Worm (Caenorhabditis elegans) whole organism, young adult: ENCODE data around the gene C03G6.6.

Source experiments
- B0035.1 ChIP-seq: sonication (generic microtip); optimal IDR thresholded peaks from 2 replicates; lab custom pipeline; 2016; ENCODE audit warnings: missing genetic modification characterization, mild to moderate bottlenecking, missing compliant biosample characterization, missing genotype, missing genetic modification reagents
- B0261.1 ChIP-seq: sonication (generic microtip); optimal IDR thresholded peaks from 2 replicates; lab custom pipeline; 2016; ENCODE audit warnings: mild to moderate bottlenecking, missing genetic modification characterization, moderate library complexity, missing compliant biosample characterization
- F37B4.10 ChIP-seq: fragments of 200-800 bp; sonication (Bioruptor generic); IDR thresholded peaks from 2 replicates; pipeline ENCODE4 v1.3.6; 2022; ENCODE audit warnings: missing genetic modification characterization, missing compliant biosample characterization
- F57A8.1 ChIP-seq: fragments of 200-800 bp; sonication (Bioruptor generic); optimal IDR thresholded peaks from 2 replicates; lab custom pipeline; 2018; ENCODE audit warnings: mild to moderate bottlenecking, missing genetic modification characterization, moderate library complexity, missing compliant biosample characterization
- F57C9.4 ChIP-seq: sonication (generic microtip); optimal IDR thresholded peaks from 2 replicates; lab custom pipeline; 2017; ENCODE audit warnings: mild to moderate bottlenecking, missing genetic modification characterization, missing compliant biosample characterization
- T07F8.4 ChIP-seq: sonication (generic microtip); optimal IDR thresholded peaks from 2 replicates; lab custom pipeline; 2016; ENCODE audit warnings: mild to moderate bottlenecking, missing genetic modification characterization, moderate library complexity, missing compliant biosample characterization
- Y53F4B.3 ChIP-seq: fragments of 200-800 bp; sonication (Bioruptor generic); IDR thresholded peaks from 2 replicates; pipeline ENCODE4 v1.3.6; 2022; ENCODE audit warnings: missing genetic modification reagents, missing genetic modification characterization, missing compliant biosample characterization
- Y53G8AR.9 ChIP-seq: fragments of 200-800 bp; sonication (Bioruptor generic); conservative IDR thresholded peaks from 2 replicates; pipeline ENCODE4 v1.3.6; 2022; ENCODE audit warnings: missing genetic modification reagents, missing genetic modification characterization, missing compliant biosample characterization
- attf-5 ChIP-seq: fragments of 200-800 bp; sonication (Bioruptor generic); optimal IDR thresholded peaks from 2 replicates; lab custom pipeline; 2018; ENCODE audit warnings: mild to moderate bottlenecking, missing genetic modification characterization, missing compliant biosample characterization
- attf-6 ChIP-seq: fragments of 200-800 bp; sonication (Bioruptor generic); IDR thresholded peaks from 2 replicates; pipeline ENCODE4 v1.3.6; 2022; ENCODE audit warnings: missing genetic modification reagents, missing genetic modification characterization, missing compliant biosample characterization
- ceh-58 ChIP-seq: fragments of 200-800 bp; sonication (Bioruptor generic); IDR thresholded peaks from 2 replicates; pipeline ENCODE4 v1.3.6; 2022; ENCODE audit warnings: missing genetic modification characterization, missing compliant biosample characterization
- efl-1 ChIP-seq: fragments of 150-350 bp; optimal IDR thresholded peaks from 2 replicates; lab custom pipeline; 2014; ENCODE audit warnings: missing biosample characterization, missing genetic modification reagents, missing genetic modification characterization
- ekl-4 ChIP-seq: fragments of 200-800 bp; sonication (Bioruptor generic); IDR thresholded peaks from 2 replicates; pipeline ENCODE4 v1.3.6; 2022; ENCODE audit warnings: missing genetic modification reagents, missing genetic modification characterization, missing compliant biosample characterization
- hrde-1 ChIP-seq: sonication (generic microtip); optimal IDR thresholded peaks from 2 replicates; lab custom pipeline; 2016; ENCODE audit warnings: missing genetic modification characterization, mild to moderate bottlenecking, missing compliant biosample characterization, moderate library complexity, missing genotype, missing genetic modification reagents, borderline replicate concordance
- let-526 ChIP-seq: fragments of 200-800 bp; sonication (Bioruptor generic); IDR thresholded peaks from 2 replicates; pipeline ENCODE4 v1.3.6; 2022; ENCODE audit warnings: missing genetic modification reagents, missing genetic modification characterization, missing compliant biosample characterization
- let-607 ChIP-seq, 2 experiments: fragments of 200-800 bp in 1 of 2; sonication (Bioruptor generic) in 1 of 2; sonication (generic microtip) in 1 of 2; optimal IDR thresholded peaks; 2 replicates each; lab custom pipeline; 2016 to 2018; ENCODE audit warnings: mild to moderate bottlenecking in 2 of 2, missing compliant biosample characterization in 2 of 2, missing genetic modification characterization in 2 of 2, moderate library complexity in 2 of 2, missing genotype in 1 of 2
- madf-10 ChIP-seq: sonication (generic microtip); optimal IDR thresholded peaks from 2 replicates; lab custom pipeline; 2016; ENCODE audit warnings: mild to moderate bottlenecking, missing genetic modification characterization, missing compliant biosample characterization
- mcd-1 ChIP-seq: fragments of 200-800 bp; sonication (Bioruptor generic); IDR thresholded peaks from 2 replicates; pipeline ENCODE4 v1.3.6; 2022; ENCODE audit warnings: missing genetic modification reagents, missing genetic modification characterization, missing compliant biosample characterization
- mel-28 ChIP-seq: sonication (generic microtip); optimal IDR thresholded peaks from 2 replicates; lab custom pipeline; 2016; ENCODE audit warnings: borderline replicate concordance, mild to moderate bottlenecking, missing genetic modification characterization, missing compliant biosample characterization
- nfya-1 ChIP-seq: sonication (generic microtip); optimal IDR thresholded peaks from 2 replicates; lab custom pipeline; 2017; ENCODE audit warnings: antibody characterized with exemption, missing compliant biosample characterization, missing genetic modification characterization, borderline replicate concordance; ENCODE audit not compliant: insufficient read depth
- nhr-120 ChIP-seq: fragments of 200-800 bp; sonication (Bioruptor generic); IDR thresholded peaks from 2 replicates; pipeline ENCODE4 v1.3.6; 2022; ENCODE audit warnings: missing genetic modification characterization, missing compliant biosample characterization
- nhr-27 ChIP-seq: fragments of 200-800 bp; sonication (Bioruptor generic); optimal IDR thresholded peaks from 2 replicates; lab custom pipeline; 2018; ENCODE audit warnings: mild to moderate bottlenecking, missing genetic modification characterization, moderate library complexity, missing compliant biosample characterization
- nhr-80 ChIP-seq: sonication (generic microtip); optimal IDR thresholded peaks from 2 replicates; lab custom pipeline; 2016; ENCODE audit warnings: missing genetic modification characterization, missing compliant biosample characterization
- pbrm-1 ChIP-seq: fragments of 200-800 bp; sonication (Bioruptor generic); IDR thresholded peaks from 2 replicates; pipeline ENCODE4 v1.3.6; 2022; ENCODE audit warnings: missing genetic modification reagents, missing genetic modification characterization, missing compliant biosample characterization
- rcor-1 ChIP-seq: fragments of 200-800 bp; sonication (Bioruptor generic); IDR thresholded peaks from 2 replicates; pipeline ENCODE4 v1.3.6; 2022; ENCODE audit warnings: missing genetic modification reagents, missing genetic modification characterization, missing compliant biosample characterization
- snpc-1.3 ChIP-seq: sonication (generic microtip); optimal IDR thresholded peaks from 2 replicates; lab custom pipeline; 2017; ENCODE audit warnings: missing genetic modification characterization, mild to moderate bottlenecking, missing compliant biosample characterization, antibody characterized with exemption, moderate library complexity, missing genotype, missing genetic modification reagents; ENCODE audit not compliant: insufficient read depth
- snpc-4 ChIP-seq, 5 experiments: fragments of 150-350 bp in 1 of 5; sonication (generic microtip) in 4 of 5; optimal IDR thresholded peaks; 2 replicates each; lab custom pipeline; 2014 to 2018; ENCODE audit warnings: missing genetic modification characterization in 5 of 5, missing biosample characterization in 3 of 5, antibody characterized with exemption in 2 of 5, mild to moderate bottlenecking in 2 of 5, missing compliant biosample characterization in 2 of 5, missing genotype in 2 of 5, moderate library complexity in 2 of 5, missing genetic modification reagents in 1 of 5
- somi-1 ChIP-seq: fragments of 200-800 bp; sonication (Bioruptor generic); optimal IDR thresholded peaks from 2 replicates; lab custom pipeline; 2018; ENCODE audit warnings: mild to moderate bottlenecking, missing genetic modification characterization, missing compliant biosample characterization
- tbp1 ChIP-seq: fragments of 200-800 bp; sonication (Bioruptor generic); optimal IDR thresholded peaks from 2 replicates; lab custom pipeline; 2018; ENCODE audit warnings: mild to moderate bottlenecking, missing genetic modification characterization, missing compliant biosample characterization
- ztf-22 ChIP-seq: fragments of 200-800 bp; sonication (Bioruptor generic); optimal IDR thresholded peaks from 2 replicates; lab custom pipeline; 2018; ENCODE audit warnings: mild to moderate bottlenecking, missing genetic modification characterization, moderate library complexity, missing compliant biosample characterization
- ztf-26 ChIP-seq: sonication (generic microtip); optimal IDR thresholded peaks from 2 replicates; lab custom pipeline; 2017; ENCODE audit warnings: missing genetic modification characterization, missing compliant biosample characterization
- ztf-28 ChIP-seq: fragments of 200-800 bp; sonication (Bioruptor generic); IDR thresholded peaks from 2 replicates; pipeline ENCODE4 v1.3.6; 2022; ENCODE audit warnings: missing genetic modification reagents, missing genetic modification characterization, missing compliant biosample characterization

Gene C03G6.6

ce11 chrV:7325285-7325684 is 31.9 kb upstream of the C03G6.6 start, which contains the start of gene srx-92:
TSS of gene srx-92 (minus strand) at chrV:7325385.
- no peak for TF ChIP-seq snpc-1.3 (tag; lab: Kevin White, UChicago)
- no peak for TF ChIP-seq nfya-1 (tag; lab: Kevin White, UChicago)
- no peak for TF ChIP-seq nhr-27 (tag; lab: Kevin White, UChicago)
- no peak for TF ChIP-seq snpc-4 (GFP tag; optimal IDR thresholded peaks at IDR 0.05; lab: Kevin White, UChicago)
- no peak for TF ChIP-seq snpc-4 (tag; optimal IDR thresholded peaks at IDR 0.05; lab: Kevin White, UChicago)
- TF ChIP-seq rcor-1 (GFP tag; lab: Robert Waterston, UW): no peak

- TF ChIP-seq ekl-4 (GFP tag; lab: Robert Waterston, UW) (no peak), ztf-28 (GFP tag; lab: Robert Waterston, UW) (no peak), attf-5 (GFP tag; lab: Kevin White, UChicago) (no peak), attf-6 (GFP tag; lab: Robert Waterston, UW) (no peak), let-526 (GFP tag; lab: Robert Waterston, UW) (no peak), F37B4.10 (no peak), F57C9.4 (tag; lab: Kevin White, UChicago) (no peak), B0035.1 (tag; lab: Kevin White, UChicago) (no peak), let-607 (tag; optimal IDR thresholded peaks at IDR 0.05; lab: Kevin White, UChicago) (no peak)
These were observed 30.3 kb upstream of the C03G6.6 start, which contains the start of gene F10G2.4 for ce11 chrV:7326928-7327327. TSS of gene F10G2.4 (plus strand) at chrV:7327228.

DNA sequence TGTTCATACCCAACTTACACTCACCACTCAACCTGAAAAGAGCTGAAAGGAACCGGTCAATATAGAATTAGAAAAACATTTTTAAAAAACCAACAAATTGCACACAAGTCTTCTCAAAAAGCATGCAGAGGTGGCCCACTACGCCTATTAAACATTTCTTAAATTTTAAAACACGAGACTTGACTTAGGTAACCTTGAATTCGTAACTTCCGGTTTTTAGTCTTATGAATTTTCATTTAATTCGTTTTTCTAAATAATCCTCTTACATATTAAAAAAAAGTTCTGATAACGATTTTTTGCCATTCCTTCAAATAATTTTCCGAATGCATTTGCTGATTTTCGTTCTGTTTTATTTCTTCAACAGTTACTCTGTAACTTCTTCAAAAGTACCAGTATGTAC is 29.1 kb upstream of the C03G6.6 start, which contains the start of gene clec-7:
TSS of gene clec-7 (plus strand) at position 301 of the 400 bp plus-strand sequence.
- TF ChIP-seq Y53F4B.3: no peak
- no peak for TF ChIP-seq B0261.1 (tag; lab: Kevin White, UChicago)
- no peak for TF ChIP-seq somi-1
- no peak for TF ChIP-seq efl-1 (GFP tag; lab: Kevin White, UChicago)
- no peak for TF ChIP-seq ceh-58 (GFP tag; lab: Robert Waterston, UW)
- TF ChIP-seq tbp1 (GFP tag; lab: Kevin White, UChicago): no peak
- no peak for TF ChIP-seq madf-10

DNA sequence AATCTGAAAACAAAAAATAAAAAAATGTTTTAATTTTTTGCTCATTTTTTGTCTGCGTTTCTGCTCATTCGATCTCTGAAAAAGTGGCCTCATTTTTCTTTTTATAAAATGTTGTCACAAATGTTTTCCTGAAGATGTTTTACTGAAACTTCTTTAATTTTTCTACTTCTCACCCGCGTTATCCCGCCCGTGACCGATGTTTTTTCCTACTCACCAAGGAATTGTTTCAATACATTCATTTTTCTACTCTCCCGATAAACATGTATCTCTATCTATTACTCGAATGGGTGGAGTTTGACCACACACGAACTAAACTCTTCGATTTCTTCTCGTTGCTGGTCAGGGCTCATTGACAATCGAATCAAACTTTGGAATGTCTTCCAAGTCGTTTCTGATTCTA is 26.4 kb upstream of the C03G6.6 start, which contains the start of gene F10G2.2:
TSS of gene F10G2.2 (plus strand) at position 301 of the 400 bp plus-strand sequence.
- TF ChIP-seq mel-28 (tag; lab: Kevin White, UChicago) (no peak), attf-5 (GFP tag; lab: Kevin White, UChicago) (no peak), ztf-26 (no peak), T07F8.4 (tag; lab: Kevin White, UChicago) (no peak), snpc-4 (GFP tag; optimal IDR thresholded peaks at IDR 0.05; lab: Kevin White, UChicago) (no peak), snpc-4 (tag; optimal IDR thresholded peaks at IDR 0.05; lab: Kevin White, UChicago) (no peak), nhr-120 (GFP tag; lab: Robert Waterston, UW) (no peak)

DNA sequence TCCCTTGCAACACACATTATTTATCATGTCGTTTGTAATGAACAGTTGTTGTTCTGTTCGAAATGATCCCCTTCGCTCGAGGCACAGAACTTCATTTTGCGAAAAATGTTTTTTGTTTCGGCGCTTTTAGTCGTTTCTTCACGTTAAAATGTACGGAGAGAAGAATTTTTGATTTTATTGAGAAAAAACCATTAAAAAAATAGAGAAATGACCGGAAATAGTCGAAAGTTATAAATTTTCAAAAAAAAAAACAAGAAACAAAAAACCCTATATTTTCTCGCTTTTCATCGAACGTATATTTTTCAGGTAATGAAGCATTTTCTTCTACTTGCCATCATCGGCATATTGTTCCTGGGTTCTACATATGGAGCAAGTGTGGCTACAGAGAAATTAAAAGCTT is 25.0 kb upstream of the C03G6.6 start, which contains the start of gene F10G2.1:
TSS of gene F10G2.1 (plus strand) at position 301 of the 400 bp plus-strand sequence.
- TF ChIP-seq F57A8.1 (GFP tag; lab: Kevin White, UChicago): no peak
- no peak for TF ChIP-seq ztf-22
- TF ChIP-seq nhr-80: no peak
- no peak for TF ChIP-seq mcd-1 (GFP tag; lab: Robert Waterston, UW)
- TF ChIP-seq pbrm-1: no peak
- TF ChIP-seq ceh-58 (GFP tag; lab: Robert Waterston, UW): no peak
- no peak for TF ChIP-seq rcor-1 (GFP tag; lab: Robert Waterston, UW)
- no peak for TF ChIP-seq hrde-1 (tag; lab: Kevin White, UChicago)
- TF ChIP-seq Y53G8AR.9 (GFP tag; lab: Robert Waterston, UW): no peak
